Fruit fly (Drosophila melanogaster): ENCODE measurements around the gene NAAT1.

Gene NAAT1

DNA sequence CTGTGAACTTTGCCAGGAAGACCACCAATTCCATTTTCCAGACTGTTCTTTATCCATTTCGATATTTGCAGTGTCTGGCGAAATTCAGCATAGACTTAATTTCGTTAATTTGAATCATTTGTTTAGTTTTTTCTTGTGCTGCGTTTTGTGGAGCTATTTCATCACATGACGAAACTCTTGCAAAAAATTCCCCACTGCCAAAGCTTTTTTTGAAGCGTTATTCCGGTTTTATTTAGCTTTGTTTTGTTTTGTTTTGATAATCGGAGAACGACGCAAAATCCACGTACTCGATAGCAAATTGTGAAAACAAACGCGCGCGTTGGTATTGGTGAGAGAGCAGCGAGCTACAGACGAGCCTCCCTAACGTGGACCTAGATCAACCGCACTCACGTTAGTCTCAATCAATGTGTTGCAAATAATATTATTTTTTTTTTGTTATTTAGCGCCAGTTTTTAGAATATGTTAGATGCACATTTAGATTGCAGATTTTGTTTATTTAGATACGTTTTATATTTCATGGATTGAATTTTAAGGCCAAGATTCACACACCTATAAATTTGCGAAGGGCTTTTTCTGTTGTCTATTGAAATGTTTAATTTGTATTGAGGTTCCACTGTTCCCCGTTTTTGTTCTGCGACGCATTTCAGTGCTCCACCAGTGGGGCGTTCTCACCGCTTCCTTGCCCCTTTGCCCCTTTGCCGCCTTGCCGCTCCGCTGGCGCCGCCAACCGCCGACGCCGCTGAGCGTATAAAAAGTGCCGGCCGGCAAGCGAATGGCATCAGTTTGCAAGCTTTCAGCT, 19.3 kb upstream of the NAAT1 start (continued):
- peak; percentile 89 for TF ChIP-seq CG32532 (GFP tag; IDR thresholded peaks at IDR 0.05)
- no peak for TF ChIP-seq Hr39 (optimal IDR thresholded peaks at IDR 0.05)
- TF ChIP-seq CG2199 (GFP tag; IDR thresholded peaks at IDR 0.05), result no peak
- peak; percentile 11 for TF ChIP-seq CG4617 (GFP tag; optimal IDR thresholded peaks at IDR 0.05; ENCODE audit: borderline replicate concordance)
- TF ChIP-seq cato (GFP tag; optimal IDR thresholded peaks at IDR 0.05; ENCODE audit: borderline replicate concordance), result peak; percentile 49
- peak; percentile 57; the same call in 1 of the 2 replicates for TF ChIP-seq ham (GFP tag; IDR thresholded peaks at IDR 0.05)
- peak; percentile 83 for TF ChIP-seq cwo (GFP tag; optimal IDR thresholded peaks at IDR 0.05)
- TF ChIP-seq CG17829 (tag; optimal IDR thresholded peaks at IDR 0.05), result peak; percentile 51
- TF ChIP-seq ase (GFP tag; IDR thresholded peaks at IDR 0.05), result peak; percentile 69
- peak; percentile 67 for TF ChIP-seq Hmx (GFP tag; optimal IDR thresholded peaks at IDR 0.05)
- TF ChIP-seq CG32767 (GFP tag; IDR thresholded peaks at IDR 0.05), result peak; percentile 74
- TF ChIP-seq CG3163 (GFP tag; optimal IDR thresholded peaks at IDR 0.05), result peak; percentile 30
- TF ChIP-seq Lim3 (GFP tag; IDR thresholded peaks at IDR 0.05), result no peak; the same call in 1 of the 2 replicates
- peak; percentile 28 for TF ChIP-seq CG2116 (GFP tag; optimal IDR thresholded peaks at IDR 0.05)
- peak; percentile 90 for TF ChIP-seq CG13296 (GFP tag; optimal IDR thresholded peaks at IDR 0.05)
- no peak for TF ChIP-seq ato (GFP tag; IDR thresholded peaks at IDR 0.05; ENCODE audit: partially characterized antibody)

DNA sequence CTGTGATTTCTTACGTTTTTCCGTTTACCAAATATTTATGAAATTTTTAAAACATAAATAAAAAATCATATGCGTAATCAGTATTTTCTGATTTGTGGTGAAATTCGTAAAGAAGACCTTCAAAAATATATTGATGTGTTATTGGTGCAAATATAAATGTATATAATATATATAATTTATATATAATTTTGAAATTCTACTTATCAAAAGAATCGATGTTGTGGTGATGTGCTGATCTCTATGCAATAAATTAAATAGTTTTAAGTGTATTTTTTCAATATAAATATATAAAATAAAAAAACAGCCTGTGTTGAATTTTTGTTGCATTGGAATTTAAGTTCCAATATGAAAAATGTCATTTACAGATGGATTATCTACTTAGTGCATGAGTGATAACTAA, 18.6 kb upstream of the NAAT1 start, which contains the start of gene CG15784:
Gene CG15784, plus strand, starts transcription at position 301 of the 400 bp plus-strand sequence.
- no peak for TF ChIP-seq CG6813 (GFP tag; optimal IDR thresholded peaks at IDR 0.05)
- TF ChIP-seq CG14710 (tag; optimal IDR thresholded peaks at IDR 0.05), result no peak
- no peak for TF ChIP-seq fd3F (GFP tag; optimal IDR thresholded peaks at IDR 0.05)
- TF ChIP-seq ac (GFP tag; optimal IDR thresholded peaks at IDR 0.05), result no peak
- TF ChIP-seq ro (GFP tag; IDR thresholded peaks at IDR 0.05), result no peak

DNA sequence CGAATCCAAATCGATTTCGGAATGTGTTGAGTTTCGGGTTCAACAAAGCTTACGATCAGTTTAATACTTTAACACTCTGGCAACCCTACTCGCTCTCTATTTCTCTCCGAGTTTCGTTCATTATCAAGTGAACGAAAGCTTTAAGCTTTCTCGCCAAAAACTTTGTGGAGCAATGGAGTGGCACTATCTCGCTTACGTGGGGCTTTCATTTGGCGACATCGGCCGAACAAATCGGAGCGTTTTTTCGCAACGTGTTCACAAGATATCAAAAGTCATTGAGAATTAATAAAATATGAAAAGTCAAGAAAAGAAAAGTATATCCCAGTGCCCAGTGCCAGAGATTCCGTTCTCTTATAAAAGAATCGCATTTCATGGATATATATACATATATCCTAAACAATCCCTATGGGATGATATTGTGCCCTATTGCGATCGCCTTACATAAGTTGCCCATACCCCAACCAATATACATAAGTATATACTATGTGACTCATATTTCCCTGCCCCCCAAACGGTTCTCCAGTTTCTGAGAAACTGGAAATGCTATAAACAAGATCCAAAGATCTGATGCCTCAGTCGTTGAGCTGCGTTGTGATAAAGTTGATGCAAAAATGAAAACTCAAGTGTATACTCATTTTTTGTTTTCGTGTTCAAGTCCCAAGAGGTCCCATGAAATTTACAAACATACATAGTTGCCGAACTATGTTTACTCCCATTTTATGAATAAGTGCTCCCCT, 17.9 kb upstream of the NAAT1 start:
- TF ChIP-seq CG12104 (GFP tag; optimal IDR thresholded peaks at IDR 0.05), result no peak
- TF ChIP-seq lbe (GFP tag; optimal IDR thresholded peaks at IDR 0.05), result peak; percentile 26
- TF ChIP-seq CG34376 (GFP tag; optimal IDR thresholded peaks at IDR 0.05), result peak; percentile 20
- TF ChIP-seq lab (GFP tag; optimal IDR thresholded peaks at IDR 0.05), result peak; percentile 13
- peak; percentile 10 for TF ChIP-seq MTF-1 (GFP tag; optimal IDR thresholded peaks at IDR 0.05; ENCODE audit: borderline replicate concordance)
- peak; percentile 31 for TF ChIP-seq kay (GFP tag; optimal IDR thresholded peaks at IDR 0.05)
- peak; percentile 2 for TF ChIP-seq Dp (GFP tag; optimal IDR thresholded peaks at IDR 0.05)
- peak; percentile 53 for TF ChIP-seq Med (GFP tag)
- TF ChIP-seq nerfin-2 (GFP tag; IDR thresholded peaks at IDR 0.05; ENCODE audit: partially characterized antibody), result no peak
- TF ChIP-seq row (GFP tag; IDR thresholded peaks at IDR 0.05), result peak; percentile 14; the same call in 1 of the 3 replicates
- peak; percentile 31 for TF ChIP-seq CG9437 (GFP tag; optimal IDR thresholded peaks at IDR 0.05)
- TF ChIP-seq CG14965 (GFP tag; optimal IDR thresholded peaks at IDR 0.05; ENCODE audit: borderline replicate concordance), result no peak
- TF ChIP-seq Hmr (GFP tag; optimal IDR thresholded peaks at IDR 0.05), result peak; percentile 13
- peak; percentile 61 for TF ChIP-seq sens (GFP tag)
- TF ChIP-seq CG13894 (tag; optimal IDR thresholded peaks at IDR 0.05), result peak; percentile 57
- TF ChIP-seq gcm (GFP tag; optimal IDR thresholded peaks at IDR 0.05), result no peak
- peak; percentile 25 to 37 for TF ChIP-seq Trl (optimal IDR thresholded peaks at IDR 0.05)
- TF ChIP-seq Trl (GFP tag; optimal IDR thresholded peaks at IDR 0.05), result no peak
- no peak for TF ChIP-seq Doc2 (GFP tag; IDR thresholded peaks at IDR 0.05)
- TF ChIP-seq CG15514 (GFP tag; optimal IDR thresholded peaks at IDR 0.05), result peak; percentile 23
- TF ChIP-seq CG13287 (GFP tag; IDR thresholded peaks at IDR 0.05; ENCODE audit: partially characterized antibody), result peak; percentile 49
- TF ChIP-seq Pdp1 (GFP tag; optimal IDR thresholded peaks at IDR 0.05), result peak in 1 of 2 experiments; percentile 86
- TF ChIP-seq CG8944 (GFP tag; optimal IDR thresholded peaks at IDR 0.05), result no peak
- no peak for TF ChIP-seq CG1529 (GFP tag; optimal IDR thresholded peaks at IDR 0.05)

Data from whole organism, embryonic.